Fruit fly (Drosophila melanogaster): Measurements from ENCODE around the gene Atg5.

Atg5 gene

dm6 chrX:7323649-7324511 lies at the start of gene Atg5, which contains the start of gene Dok:
TSS of gene Atg5 (minus strand) at chrX:7323770.
TSS of gene Dok (plus strand) at chrX:7324214.
- TF ChIP-seq usp (GFP tag; optimal IDR thresholded peaks at IDR 0.05) (no peak), Dll (optimal IDR thresholded peaks at IDR 0.05) (no peak), CG8478 (optimal IDR thresholded peaks at IDR 0.05) (no peak), psq (optimal IDR thresholded peaks at IDR 0.05) (no peak), EcR (GFP tag; optimal IDR thresholded peaks at IDR 0.05) (no peak), pan (optimal IDR thresholded peaks at IDR 0.05) (no peak)

- TF ChIP-seq EcR (GFP tag; optimal IDR thresholded peaks at IDR 0.05) (no peak), CG8478 (optimal IDR thresholded peaks at IDR 0.05) (no peak), usp (GFP tag; optimal IDR thresholded peaks at IDR 0.05) (no peak), pan (optimal IDR thresholded peaks at IDR 0.05) (no peak), psq (optimal IDR thresholded peaks at IDR 0.05) (no peak), Dll (optimal IDR thresholded peaks at IDR 0.05) (no peak)
Observed at dm6 chrX:7372475-7372874, 48.9 kb upstream of the Atg5 start.

dm6 chrX:7368361-7368760 lies 44.8 kb upstream of the Atg5 start:
- TF ChIP-seq CG8478 (optimal IDR thresholded peaks at IDR 0.05) (no peak), EcR (GFP tag; optimal IDR thresholded peaks at IDR 0.05) (no peak)

- TF ChIP-seq pan (optimal IDR thresholded peaks at IDR 0.05): no peak
- no peak for TF ChIP-seq usp (GFP tag; optimal IDR thresholded peaks at IDR 0.05)
- TF ChIP-seq psq (optimal IDR thresholded peaks at IDR 0.05): no peak
- TF ChIP-seq EcR (GFP tag; optimal IDR thresholded peaks at IDR 0.05): no peak
- TF ChIP-seq Dll (optimal IDR thresholded peaks at IDR 0.05): no peak
- no peak for TF ChIP-seq CG8478 (optimal IDR thresholded peaks at IDR 0.05)
Observed at dm6 chrX:7358496-7358895, 34.9 kb upstream of the Atg5 start, which contains the start of gene CG1999. TSS of gene CG1999 (plus strand) at chrX:7358796.

- TF ChIP-seq CG8478 (optimal IDR thresholded peaks at IDR 0.05) (no peak), Dll (optimal IDR thresholded peaks at IDR 0.05) (no peak), psq (optimal IDR thresholded peaks at IDR 0.05) (no peak), pan (optimal IDR thresholded peaks at IDR 0.05) (no peak), EcR (GFP tag; optimal IDR thresholded peaks at IDR 0.05) (no peak), usp (GFP tag; optimal IDR thresholded peaks at IDR 0.05) (no peak)
Observed at dm6 chrX:7349963-7350362, 26.4 kb upstream of the Atg5 start.

dm6 chrX:7347406-7347805 lies 23.8 kb upstream of the Atg5 start, which contains the start of gene CG15034:
TSS of gene CG15034 (minus strand) at chrX:7347506.
- TF ChIP-seq CG8478 (optimal IDR thresholded peaks at IDR 0.05): no peak
- no peak for TF ChIP-seq Dll (optimal IDR thresholded peaks at IDR 0.05)

dm6 chrX:7342998-7343397 lies 19.4 kb upstream of the Atg5 start:
- TF ChIP-seq pan (optimal IDR thresholded peaks at IDR 0.05) (no peak), EcR (GFP tag; optimal IDR thresholded peaks at IDR 0.05) (no peak), Dll (optimal IDR thresholded peaks at IDR 0.05) (no peak), CG8478 (optimal IDR thresholded peaks at IDR 0.05) (no peak), usp (GFP tag; optimal IDR thresholded peaks at IDR 0.05) (no peak), psq (optimal IDR thresholded peaks at IDR 0.05) (no peak)

dm6 chrX:7340667-7341066 lies 17.1 kb upstream of the Atg5 start:
- TF ChIP-seq CG8478 (optimal IDR thresholded peaks at IDR 0.05): no peak
- TF ChIP-seq Dll (optimal IDR thresholded peaks at IDR 0.05): no peak
- TF ChIP-seq pan (optimal IDR thresholded peaks at IDR 0.05): no peak
- TF ChIP-seq usp (GFP tag; optimal IDR thresholded peaks at IDR 0.05): no peak
- TF ChIP-seq psq (optimal IDR thresholded peaks at IDR 0.05): no peak
- no peak for TF ChIP-seq EcR (GFP tag; optimal IDR thresholded peaks at IDR 0.05)

- no peak for TF ChIP-seq pan (optimal IDR thresholded peaks at IDR 0.05)
- TF ChIP-seq usp (GFP tag; optimal IDR thresholded peaks at IDR 0.05): no peak
- no peak for TF ChIP-seq psq (optimal IDR thresholded peaks at IDR 0.05)
Observed at dm6 chrX:7339610-7340326, 16.2 kb upstream of the Atg5 start.

- TF ChIP-seq EcR (GFP tag; optimal IDR thresholded peaks at IDR 0.05) (no peak), CG8478 (optimal IDR thresholded peaks at IDR 0.05) (no peak), Dll (optimal IDR thresholded peaks at IDR 0.05) (no peak), usp (GFP tag; optimal IDR thresholded peaks at IDR 0.05) (no peak), pan (optimal IDR thresholded peaks at IDR 0.05) (no peak), psq (optimal IDR thresholded peaks at IDR 0.05) (no peak)
Observed at dm6 chrX:7338538-7338937, 15.0 kb upstream of the Atg5 start.

- no peak for TF ChIP-seq CG8478 (optimal IDR thresholded peaks at IDR 0.05)
- no peak for TF ChIP-seq usp (GFP tag; optimal IDR thresholded peaks at IDR 0.05)
- TF ChIP-seq EcR (GFP tag; optimal IDR thresholded peaks at IDR 0.05): no peak
- no peak for TF ChIP-seq psq (optimal IDR thresholded peaks at IDR 0.05)
- no peak for TF ChIP-seq Dll (optimal IDR thresholded peaks at IDR 0.05)
Observed at dm6 chrX:7337975-7338374, 14.4 kb upstream of the Atg5 start.

- TF ChIP-seq pan (optimal IDR thresholded peaks at IDR 0.05): no peak
- TF ChIP-seq CG8478 (optimal IDR thresholded peaks at IDR 0.05): no peak
- TF ChIP-seq EcR (GFP tag; optimal IDR thresholded peaks at IDR 0.05): no peak
- TF ChIP-seq psq (optimal IDR thresholded peaks at IDR 0.05): no peak
- no peak for TF ChIP-seq Dll (optimal IDR thresholded peaks at IDR 0.05)
- no peak for TF ChIP-seq usp (GFP tag; optimal IDR thresholded peaks at IDR 0.05)
Observed at dm6 chrX:7336962-7337844, 13.6 kb upstream of the Atg5 start, which contains the start of gene CBP. TSS of gene CBP (plus strand) at chrX:7337352.

Measured in whole organism.